Worm (Caenorhabditis elegans) whole organism, young adult: ENCODE results near the gene npp-21.

Experiments
- attf-5 ChIP-seq: fragments of 200-800 bp; sonication (Bioruptor generic); optimal IDR thresholded peaks from 2 replicates; lab custom pipeline; 2018; ENCODE audit warnings: mild to moderate bottlenecking, missing genetic modification characterization, missing compliant biosample characterization
- ccch-3 ChIP-seq: fragments of 200-800 bp; sonication (Bioruptor generic); optimal IDR thresholded peaks from 2 replicates; lab custom pipeline; 2018; ENCODE audit warnings: mild to moderate bottlenecking, missing genetic modification characterization, missing compliant biosample characterization
- nhr-27 ChIP-seq: fragments of 200-800 bp; sonication (Bioruptor generic); optimal IDR thresholded peaks from 2 replicates; lab custom pipeline; 2018; ENCODE audit warnings: mild to moderate bottlenecking, missing genetic modification characterization, moderate library complexity, missing compliant biosample characterization
- snpc-1.3 ChIP-seq: sonication (generic microtip); optimal IDR thresholded peaks from 2 replicates; lab custom pipeline; 2017; ENCODE audit warnings: missing genetic modification characterization, mild to moderate bottlenecking, missing compliant biosample characterization, antibody characterized with exemption, moderate library complexity, missing genotype, missing genetic modification reagents; ENCODE audit not compliant: insufficient read depth
- somi-1 ChIP-seq: fragments of 200-800 bp; sonication (Bioruptor generic); optimal IDR thresholded peaks from 2 replicates; lab custom pipeline; 2018; ENCODE audit warnings: mild to moderate bottlenecking, missing genetic modification characterization, missing compliant biosample characterization

ce11 chrII:7607953-7608352, 8.5 kb downstream of the npp-21 start, which contains the start of gene lips-17:
- no peak for TF ChIP-seq ccch-3 (GFP tag; lab: Kevin White, UChicago)
- TF ChIP-seq attf-5 = no peak
- TF ChIP-seq somi-1 (GFP tag; lab: Kevin White, UChicago) = no peak
- no peak for TF ChIP-seq nhr-27 (tag; lab: Kevin White, UChicago)
- TF ChIP-seq snpc-1.3 (tag; lab: Kevin White, UChicago) = no peak
